Worm (Caenorhabditis elegans) whole organism, midembryonic: ENCODE results near the gene F14E5.8.

Experiments
- T22C8.4 ChIP-seq: fragments of 200-800 bp; sonication (Bioruptor generic); IDR thresholded peaks from 2 replicates; pipeline ENCODE4 v1.3.6; 2022; ENCODE audit warnings: missing genetic modification characterization, missing compliant biosample characterization
- flt-1 ChIP-seq: fragments of 200-800 bp; sonication (Bioruptor generic); IDR thresholded peaks from 2 replicates; pipeline ENCODE4 v1.3.6; 2022; ENCODE audit warnings: missing genetic modification characterization, missing compliant biosample characterization
- klf-2 ChIP-seq: fragments of 200-800 bp; sonication (Bioruptor generic); conservative IDR thresholded peaks from 2 replicates; pipeline ENCODE4 v1.3.6; 2022; ENCODE audit warnings: missing genetic modification reagents, missing genetic modification characterization, missing compliant biosample characterization
- med-1 ChIP-seq: sonication (generic microtip); optimal IDR thresholded peaks from 2 replicates; lab custom pipeline; 2017; ENCODE audit warnings: missing genetic modification characterization, mild to moderate bottlenecking, missing compliant biosample characterization, antibody characterized with exemption, missing genetic modification reagents; ENCODE audit not compliant: insufficient read depth
- ref-1 ChIP-seq: fragments of 200-800 bp; sonication (Bioruptor generic); conservative IDR thresholded peaks from 2 replicates; pipeline ENCODE4 v1.3.6; 2022; ENCODE audit warnings: missing genetic modification reagents, missing genetic modification characterization, missing compliant biosample characterization
- tab-1 ChIP-seq: fragments of 200-800 bp; sonication (Bioruptor generic); IDR thresholded peaks from 2 replicates; pipeline ENCODE4 v1.3.6; 2022; ENCODE audit warnings: missing genetic modification characterization, missing compliant biosample characterization

DNA sequence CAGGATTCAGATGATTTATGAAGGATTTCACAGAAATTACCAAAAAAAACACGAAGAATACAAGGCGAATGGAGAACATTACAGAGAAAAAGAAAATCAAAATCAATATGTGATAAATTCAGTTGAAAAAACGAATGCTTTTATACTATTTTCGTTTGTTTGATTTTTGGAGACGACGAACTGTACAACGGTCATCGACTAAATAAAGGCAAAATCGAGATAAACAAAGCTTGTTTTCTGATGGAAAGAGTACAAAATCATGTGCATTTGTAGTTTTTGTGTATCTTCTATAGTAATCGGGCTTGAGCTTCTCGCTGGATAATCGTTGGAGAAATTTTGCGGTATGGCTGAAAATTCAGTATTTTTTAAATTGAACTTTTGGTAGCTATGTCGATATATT lies 51.2 kb downstream of the F14E5.8 start, which contains the start of gene M05D6.8:
- TF ChIP-seq med-1 (GFP tag; lab: Kevin White, UChicago) = no peak
- TF ChIP-seq klf-2 (GFP tag; lab: Robert Waterston, UW) = no peak
- no peak for TF ChIP-seq ref-1 (GFP tag; lab: Robert Waterston, UW)
- TF ChIP-seq flt-1 = no peak
- TF ChIP-seq T22C8.4 (GFP tag; lab: Robert Waterston, UW) = no peak
- TF ChIP-seq tab-1 (GFP tag; lab: Robert Waterston, UW) = no peak
